Worm (Caenorhabditis elegans): ENCODE results near the gene C16D2.3.

C16D2.3 gene

DNA sequence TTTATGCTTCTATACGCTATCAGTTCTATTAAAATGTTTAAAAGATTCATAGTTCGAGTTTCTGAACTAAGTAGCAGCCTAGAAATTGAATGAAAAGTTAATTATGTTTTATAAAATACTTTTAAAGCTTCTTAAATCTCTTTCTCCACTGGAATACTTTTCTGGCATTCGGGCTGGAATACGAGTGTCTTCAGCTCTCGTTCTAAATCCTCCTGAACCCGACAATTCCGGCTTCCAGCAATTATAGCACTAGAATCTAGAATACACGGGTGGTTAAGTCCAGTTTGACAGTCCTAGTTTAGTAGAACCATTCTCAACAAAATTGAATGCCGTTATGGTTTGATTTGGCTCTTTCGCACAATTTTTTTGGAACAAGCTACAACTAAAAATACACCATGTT lies 5.6 kb upstream of the C16D2.3 start:
- TF ChIP-seq cog-1 (tag; optimal IDR thresholded peaks at IDR 0.05) (no peak), T22C8.4 (GFP tag; IDR thresholded peaks at IDR 0.05) (no peak), flt-1 (GFP tag; IDR thresholded peaks at IDR 0.05) (no peak), klf-2 (GFP tag; conservative IDR thresholded peaks at IDR 0.05) (no peak), ref-1 (GFP tag; conservative IDR thresholded peaks at IDR 0.05) (no peak), tab-1 (GFP tag; IDR thresholded peaks at IDR 0.05) (no peak), ztf-23 (GFP tag; IDR thresholded peaks at IDR 0.05) (no peak), ztf-29 (GFP tag; IDR thresholded peaks at IDR 0.05) (no peak), med-1 (GFP tag; optimal IDR thresholded peaks at IDR 0.05; ENCODE audit: insufficient read depth) (no peak)

DNA sequence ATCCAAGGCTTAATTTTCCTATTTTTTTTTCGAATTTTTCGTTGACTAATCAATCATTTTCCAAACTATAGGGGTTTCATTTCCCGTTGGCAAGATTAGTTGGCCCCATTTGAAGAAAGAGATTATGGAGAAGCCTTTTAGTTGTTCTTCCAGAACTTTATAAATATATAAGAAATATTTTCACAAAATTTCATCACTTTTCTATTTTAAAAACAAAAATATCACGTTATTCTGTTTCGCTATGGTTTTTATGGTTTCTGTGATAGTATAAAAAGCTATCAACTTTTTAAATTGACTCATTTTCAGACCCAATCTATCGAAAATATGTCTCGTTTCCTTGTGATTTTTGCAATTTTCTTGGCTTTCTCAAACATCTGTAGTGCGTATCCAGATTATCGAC lies 2.0 kb upstream of the C16D2.3 start, which contains the start of gene nlp-78:
Gene nlp-78 (plus strand): TSS at position 301 of the 400 bp plus-strand sequence.
- TF ChIP-seq tab-1 (GFP tag; IDR thresholded peaks at IDR 0.05), result no peak
- TF ChIP-seq klf-2 (GFP tag; conservative IDR thresholded peaks at IDR 0.05), result no peak
- no peak for TF ChIP-seq med-1 (GFP tag; optimal IDR thresholded peaks at IDR 0.05; ENCODE audit: insufficient read depth)
- no peak for TF ChIP-seq ztf-29 (GFP tag; IDR thresholded peaks at IDR 0.05)
- TF ChIP-seq flt-1 (GFP tag; IDR thresholded peaks at IDR 0.05), result no peak
- TF ChIP-seq ref-1 (GFP tag; conservative IDR thresholded peaks at IDR 0.05), result no peak
- no peak for TF ChIP-seq cog-1 (tag; optimal IDR thresholded peaks at IDR 0.05)
- no peak for TF ChIP-seq T22C8.4 (GFP tag; IDR thresholded peaks at IDR 0.05)
- no peak for TF ChIP-seq ztf-23 (GFP tag; IDR thresholded peaks at IDR 0.05)

DNA sequence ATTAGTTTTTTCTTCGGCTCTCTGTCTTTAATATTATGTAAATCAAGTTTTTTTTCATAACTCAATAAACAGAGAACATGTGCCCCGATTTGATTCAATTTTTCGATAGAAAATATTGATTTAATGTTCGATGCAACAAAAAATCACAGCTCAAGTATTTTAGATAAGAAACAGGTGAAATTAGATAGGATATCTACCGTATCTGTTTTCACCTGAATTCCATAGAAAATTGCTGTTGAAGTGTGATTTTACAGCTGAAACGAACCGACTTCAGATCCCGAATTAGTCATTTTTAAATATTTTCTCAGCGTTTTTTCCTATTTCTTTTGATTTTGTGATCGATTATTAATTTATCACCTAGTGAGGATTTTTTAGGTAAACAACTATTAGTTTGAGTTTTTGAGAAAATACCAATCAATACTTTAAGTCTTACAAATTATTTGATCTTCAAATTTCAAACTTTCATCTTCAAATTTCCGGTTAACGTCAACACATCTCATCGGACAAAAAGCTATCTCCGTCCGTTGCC lies 1.3 kb downstream of the C16D2.3 start, which contains the start of gene Y9C2UA.1:
Gene Y9C2UA.1 (plus strand): TSS at position 479 of the 529 bp plus-strand sequence.
- no peak for TF ChIP-seq med-1 (GFP tag; optimal IDR thresholded peaks at IDR 0.05; ENCODE audit: insufficient read depth)
- TF ChIP-seq T22C8.4 (GFP tag; IDR thresholded peaks at IDR 0.05), result no peak
- no peak for TF ChIP-seq ztf-29 (GFP tag; IDR thresholded peaks at IDR 0.05)
- TF ChIP-seq cog-1 (tag; optimal IDR thresholded peaks at IDR 0.05), result no peak
- TF ChIP-seq tab-1 (GFP tag; IDR thresholded peaks at IDR 0.05), result no peak
- no peak for TF ChIP-seq klf-2 (GFP tag; conservative IDR thresholded peaks at IDR 0.05)
- no peak for TF ChIP-seq ztf-23 (GFP tag; IDR thresholded peaks at IDR 0.05)
- TF ChIP-seq flt-1 (GFP tag; IDR thresholded peaks at IDR 0.05), result no peak
- TF ChIP-seq ref-1 (GFP tag; conservative IDR thresholded peaks at IDR 0.05), result no peak

DNA sequence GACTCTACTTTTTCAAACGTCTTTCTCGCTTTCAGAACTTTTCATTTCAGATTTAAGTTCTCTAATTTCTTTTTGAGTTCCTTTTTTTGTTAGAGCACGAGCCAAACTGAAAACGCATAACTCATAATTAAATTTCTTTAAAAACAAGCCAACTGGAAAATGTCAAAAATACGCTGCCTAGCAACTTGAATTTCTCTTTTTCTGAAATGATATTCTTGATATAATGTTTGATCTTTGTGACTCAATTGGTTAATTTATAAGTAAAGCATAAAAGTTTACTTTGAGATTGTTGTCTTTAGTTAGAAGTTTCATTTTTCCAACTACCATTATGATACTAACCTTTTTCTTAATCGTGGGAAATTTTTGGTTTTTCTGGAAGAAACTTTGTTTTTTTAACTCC lies 3.2 kb downstream of the C16D2.3 start:
- no peak for TF ChIP-seq klf-2 (GFP tag; conservative IDR thresholded peaks at IDR 0.05)
- no peak for TF ChIP-seq tab-1 (GFP tag; IDR thresholded peaks at IDR 0.05)
- TF ChIP-seq T22C8.4 (GFP tag; IDR thresholded peaks at IDR 0.05), result no peak
- no peak for TF ChIP-seq cog-1 (tag; optimal IDR thresholded peaks at IDR 0.05)
- no peak for TF ChIP-seq ref-1 (GFP tag; conservative IDR thresholded peaks at IDR 0.05)
- TF ChIP-seq med-1 (GFP tag; optimal IDR thresholded peaks at IDR 0.05; ENCODE audit: insufficient read depth), result no peak
- TF ChIP-seq ztf-23 (GFP tag; IDR thresholded peaks at IDR 0.05), result no peak
- TF ChIP-seq flt-1 (GFP tag; IDR thresholded peaks at IDR 0.05), result no peak
- no peak for TF ChIP-seq ztf-29 (GFP tag; IDR thresholded peaks at IDR 0.05)

DNA sequence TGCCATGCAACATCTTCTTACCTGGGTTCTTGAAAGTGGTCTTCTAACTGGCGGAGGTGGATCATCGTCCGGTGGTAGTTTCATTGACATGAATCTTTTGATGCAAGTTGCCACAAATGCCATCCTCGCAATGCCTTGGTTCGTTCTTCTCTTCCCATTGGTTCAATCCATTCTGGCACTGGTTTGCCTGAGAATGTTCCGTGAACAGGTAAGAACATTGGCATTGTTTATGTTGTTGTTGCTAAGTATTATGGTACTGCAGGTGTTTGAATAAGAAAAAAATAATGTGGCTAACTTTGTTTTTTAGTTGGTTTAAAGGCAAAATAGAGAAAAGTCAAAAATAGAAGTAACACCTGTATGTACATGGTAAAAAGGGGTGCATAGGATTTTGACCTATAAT lies 5.9 kb downstream of the C16D2.3 start:
- TF ChIP-seq klf-2 (GFP tag; conservative IDR thresholded peaks at IDR 0.05) (no peak), T22C8.4 (GFP tag; IDR thresholded peaks at IDR 0.05) (no peak), ztf-23 (GFP tag; IDR thresholded peaks at IDR 0.05) (no peak)

DNA sequence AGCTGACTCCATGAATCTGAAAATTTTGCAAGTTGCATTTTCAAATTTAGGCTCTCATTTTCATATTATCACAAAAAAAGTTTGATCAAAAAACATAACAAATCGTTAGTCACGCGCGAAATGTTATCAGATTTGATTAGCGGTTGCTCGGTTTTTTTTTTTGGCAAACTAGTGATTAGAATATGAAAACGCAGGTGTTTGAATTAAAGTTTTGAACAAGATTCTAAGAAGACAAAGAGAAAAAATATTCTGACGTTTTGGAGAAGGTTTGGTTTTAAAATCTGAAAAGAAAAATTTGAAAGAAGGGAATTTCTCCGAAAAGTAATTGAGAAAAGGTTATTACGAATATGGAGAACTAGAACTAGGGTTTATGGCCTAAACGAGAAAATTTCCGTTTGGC lies 6.5 kb downstream of the C16D2.3 start:
- no peak for TF ChIP-seq med-1 (GFP tag; optimal IDR thresholded peaks at IDR 0.05; ENCODE audit: insufficient read depth)
- no peak for TF ChIP-seq ztf-23 (GFP tag; IDR thresholded peaks at IDR 0.05)
- TF ChIP-seq ztf-29 (GFP tag; IDR thresholded peaks at IDR 0.05), result no peak
- TF ChIP-seq ref-1 (GFP tag; conservative IDR thresholded peaks at IDR 0.05), result no peak
- no peak for TF ChIP-seq cog-1 (tag; optimal IDR thresholded peaks at IDR 0.05)
- no peak for TF ChIP-seq tab-1 (GFP tag; IDR thresholded peaks at IDR 0.05)
- no peak for TF ChIP-seq T22C8.4 (GFP tag; IDR thresholded peaks at IDR 0.05)
- TF ChIP-seq flt-1 (GFP tag; IDR thresholded peaks at IDR 0.05), result no peak
- TF ChIP-seq klf-2 (GFP tag; conservative IDR thresholded peaks at IDR 0.05), result no peak

DNA sequence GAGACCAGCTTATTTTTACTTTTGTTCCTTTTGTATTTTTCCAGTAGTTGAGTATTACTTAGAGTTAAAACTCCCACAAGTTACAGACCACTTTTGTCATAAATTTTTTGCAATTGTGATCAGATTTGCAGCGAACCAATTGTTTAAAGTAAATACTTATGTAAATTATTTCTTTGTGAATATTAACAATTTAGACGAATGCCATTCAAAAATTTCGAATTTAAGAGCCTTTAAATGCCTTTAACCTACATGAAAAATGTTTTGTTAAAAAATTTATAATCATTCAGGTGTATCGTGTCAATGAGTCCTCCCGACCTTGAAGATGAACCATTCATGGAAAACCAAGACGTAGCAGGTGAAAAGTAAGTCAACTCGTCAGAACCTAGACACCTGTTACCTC lies 8.1 kb downstream of the C16D2.3 start, which contains the start of gene W07A12.4:
Gene W07A12.4 (plus strand): TSS at position 301 of the 400 bp plus-strand sequence.
- TF ChIP-seq cog-1 (tag; optimal IDR thresholded peaks at IDR 0.05), result no peak

DNA sequence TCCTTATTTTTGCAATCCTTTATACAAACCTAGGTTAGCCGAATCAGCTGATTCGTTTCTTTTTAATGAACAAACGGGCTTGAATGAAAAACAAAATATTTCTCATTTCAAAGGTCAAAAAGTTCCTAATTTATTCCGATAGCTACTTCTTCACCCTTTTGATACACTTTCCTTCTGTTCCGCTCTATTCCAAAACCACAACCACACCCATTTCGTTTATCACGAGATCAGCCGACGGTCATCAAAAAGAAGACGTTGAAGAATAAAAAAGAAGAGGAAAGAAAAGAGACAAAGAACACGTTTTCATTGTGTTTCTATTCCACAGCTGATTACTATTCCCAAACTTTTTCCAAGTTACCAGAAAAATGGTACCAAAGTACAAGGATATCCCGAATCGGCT lies 10.2 kb downstream of the C16D2.3 start:
- TF ChIP-seq tab-1 (GFP tag; IDR thresholded peaks at IDR 0.05), result no peak
- no peak for TF ChIP-seq klf-2 (GFP tag; conservative IDR thresholded peaks at IDR 0.05)
- TF ChIP-seq med-1 (GFP tag; optimal IDR thresholded peaks at IDR 0.05; ENCODE audit: insufficient read depth), result no peak
- no peak for TF ChIP-seq T22C8.4 (GFP tag; IDR thresholded peaks at IDR 0.05)
- no peak for TF ChIP-seq ztf-29 (GFP tag; IDR thresholded peaks at IDR 0.05)
- no peak for TF ChIP-seq flt-1 (GFP tag; IDR thresholded peaks at IDR 0.05)
- TF ChIP-seq ztf-23 (GFP tag; IDR thresholded peaks at IDR 0.05), result no peak
- TF ChIP-seq cog-1 (tag; optimal IDR thresholded peaks at IDR 0.05), result no peak
- TF ChIP-seq ref-1 (GFP tag; conservative IDR thresholded peaks at IDR 0.05), result no peak

DNA sequence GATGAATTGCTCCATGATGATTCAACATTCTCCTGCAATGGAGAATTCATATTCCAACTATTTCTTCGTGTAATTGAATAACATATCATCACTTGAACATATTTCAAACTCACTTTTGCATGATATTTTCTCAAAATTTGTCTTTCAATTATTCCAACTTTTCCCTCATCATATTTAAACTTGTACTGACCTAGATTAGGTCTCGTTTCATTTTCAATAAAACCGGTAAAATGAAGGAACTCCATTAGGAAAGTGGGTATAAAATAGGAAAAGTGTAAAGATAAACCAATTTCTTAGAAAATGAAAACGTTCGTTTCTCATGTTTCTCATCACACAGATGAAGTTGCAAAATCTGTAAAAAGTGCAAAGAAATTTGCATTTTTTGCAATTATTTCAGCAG lies 14.3 kb downstream of the C16D2.3 start, which contains the start of gene col-78:
Gene col-78 (plus strand): TSS at position 301 of the 400 bp plus-strand sequence.
- TF ChIP-seq T22C8.4 (GFP tag; IDR thresholded peaks at IDR 0.05) (no peak), ref-1 (GFP tag; conservative IDR thresholded peaks at IDR 0.05) (no peak), flt-1 (GFP tag; IDR thresholded peaks at IDR 0.05) (no peak), tab-1 (GFP tag; IDR thresholded peaks at IDR 0.05) (no peak), ztf-23 (GFP tag; IDR thresholded peaks at IDR 0.05) (no peak), med-1 (GFP tag; optimal IDR thresholded peaks at IDR 0.05; ENCODE audit: insufficient read depth) (no peak), ztf-29 (GFP tag; IDR thresholded peaks at IDR 0.05) (no peak), cog-1 (tag; optimal IDR thresholded peaks at IDR 0.05) (no peak), klf-2 (GFP tag; conservative IDR thresholded peaks at IDR 0.05) (no peak)

DNA sequence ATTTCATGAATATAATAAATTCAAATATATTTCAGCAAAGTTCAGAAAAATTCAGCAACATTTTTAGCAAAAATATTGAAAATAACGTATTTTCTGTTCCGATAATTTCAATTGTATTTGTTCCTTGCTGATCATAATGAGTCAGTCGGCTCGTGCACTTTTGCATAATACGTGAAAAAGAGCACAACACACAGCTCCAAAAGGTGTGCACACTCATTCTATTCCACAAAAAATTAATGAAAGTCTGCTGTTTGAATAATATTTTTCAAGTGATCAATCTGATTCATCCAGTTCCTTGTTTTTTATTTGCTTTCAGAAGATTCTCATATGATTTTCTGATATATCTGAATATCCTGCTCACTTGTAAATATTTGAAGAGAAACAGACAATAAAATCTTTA lies 16.4 kb downstream of the C16D2.3 start:
- no peak for TF ChIP-seq ztf-29 (GFP tag; IDR thresholded peaks at IDR 0.05)
- no peak for TF ChIP-seq klf-2 (GFP tag; conservative IDR thresholded peaks at IDR 0.05)
- TF ChIP-seq ztf-23 (GFP tag; IDR thresholded peaks at IDR 0.05), result no peak
- no peak for TF ChIP-seq flt-1 (GFP tag; IDR thresholded peaks at IDR 0.05)
